Worm (Caenorhabditis elegans) whole organism, early embryonic: ENCODE data around the gene mig-39.

ENCODE experiments used
- hnd-1 ChIP-seq: sonication (generic microtip); optimal IDR thresholded peaks from 2 replicates; lab custom pipeline; 2016; ENCODE audit warnings: missing genetic modification characterization, missing compliant biosample characterization
- sea-1 ChIP-seq: fragments of 200-800 bp; sonication (Bioruptor generic); conservative IDR thresholded peaks from 2 replicates; pipeline ENCODE4 v1.3.6; 2022; ENCODE audit warnings: missing genetic modification characterization, missing compliant biosample characterization

DNA sequence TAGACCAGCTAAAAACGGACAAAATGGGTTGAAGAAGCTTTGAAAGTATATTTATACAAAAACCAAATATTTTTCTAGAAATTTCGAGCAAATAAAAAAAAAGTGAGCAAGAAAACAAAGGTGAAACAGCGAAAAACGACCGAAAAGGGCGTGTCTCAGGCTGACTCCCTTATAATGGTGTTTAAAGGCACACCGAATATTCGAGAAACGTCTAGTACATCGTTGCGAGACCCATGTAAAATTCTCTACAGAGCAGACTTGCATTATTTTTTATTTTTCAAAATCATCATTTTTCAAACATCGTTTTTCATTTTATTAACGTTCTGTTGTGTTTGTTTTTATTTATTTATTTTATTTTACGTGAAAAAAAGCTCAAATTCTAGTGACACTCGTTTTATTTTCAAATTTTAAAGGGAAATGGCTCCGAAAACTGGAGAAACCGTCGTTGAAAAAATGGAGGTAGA is 19.9 kb upstream of the mig-39 start, which contains the start of gene rpn-3:
- TF ChIP-seq sea-1 = no peak
- no peak for TF ChIP-seq hnd-1 (tag; lab: Kevin White, UChicago)
